Worm (Caenorhabditis elegans): ENCODE data around the gene clec-125.

Gene clec-125

DNA sequence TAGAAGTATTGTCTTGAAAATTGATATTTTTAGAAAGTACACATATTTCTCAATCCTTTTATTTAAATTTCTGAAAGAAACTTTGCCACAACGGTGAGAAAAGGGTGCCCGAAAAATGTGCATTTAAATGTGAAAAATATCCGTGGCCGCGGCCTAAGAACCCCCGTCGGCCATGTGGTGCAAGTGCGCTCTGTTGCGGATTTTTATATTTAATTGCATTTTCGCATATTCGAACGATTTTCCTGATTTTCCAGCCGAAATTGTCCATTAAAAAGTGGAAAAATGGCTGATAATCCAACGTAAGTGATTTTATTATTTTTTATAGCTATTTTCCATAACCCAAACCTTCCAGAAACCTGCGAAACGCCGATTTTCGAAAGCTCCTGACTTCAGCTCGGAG is 33.6 kb upstream of the clec-125 start, which contains the start of gene smu-2:
Gene smu-2, plus strand, starts transcription at position 178 of the 400 bp plus-strand sequence.
- no peak for TF ChIP-seq F39B2.1 (GFP tag; IDR thresholded peaks at IDR 0.05)
- no peak for TF ChIP-seq ekl-4 (GFP tag; IDR thresholded peaks at IDR 0.05)
- TF ChIP-seq bed-2 (GFP tag; IDR thresholded peaks at IDR 0.05) = no peak
- TF ChIP-seq madf-3 (GFP tag; IDR thresholded peaks at IDR 0.05) = no peak
- no peak for TF ChIP-seq bed-1 (GFP tag; IDR thresholded peaks at IDR 0.05)
- TF ChIP-seq xnd-1 (tag; optimal IDR thresholded peaks at IDR 0.05) = no peak
- TF ChIP-seq cebp-1 (GFP tag; IDR thresholded peaks at IDR 0.05) = no peak
- no peak for TF ChIP-seq cebp-1 (tag; optimal IDR thresholded peaks at IDR 0.05)
- no peak for TF ChIP-seq hlh-26 (GFP tag; conservative IDR thresholded peaks at IDR 0.05)
- no peak for TF ChIP-seq C17E4.6 (GFP tag; IDR thresholded peaks at IDR 0.05)
- TF ChIP-seq nfya-2 (GFP tag; IDR thresholded peaks at IDR 0.05) = no peak
- no peak for TF ChIP-seq Y67H2A.10 (GFP tag; conservative IDR thresholded peaks at IDR 0.05)
- TF ChIP-seq zfh-2 (GFP tag; conservative IDR thresholded peaks at IDR 0.05) = no peak
- TF ChIP-seq him-1 (tag; optimal IDR thresholded peaks at IDR 0.05) = peak; percentile 51
- no peak for TF ChIP-seq chd-7 (tag; optimal IDR thresholded peaks at IDR 0.05)
- TF ChIP-seq hmg-20 (GFP tag; IDR thresholded peaks at IDR 0.05) = no peak
- TF ChIP-seq dox-1 (GFP tag; IDR thresholded peaks at IDR 0.05) = no peak
- TF ChIP-seq lin-35 (GFP tag; optimal IDR thresholded peaks at IDR 0.05) = no peak
- TF ChIP-seq F52B5.7 (tag; optimal IDR thresholded peaks at IDR 0.05) = no peak
- peak; percentile 35 for TF ChIP-seq K12H6.12 (tag; optimal IDR thresholded peaks at IDR 0.05)
- TF ChIP-seq pha-4 (tag; optimal IDR thresholded peaks at IDR 0.05) = no peak
- no peak for TF ChIP-seq mes-4 (tag; optimal IDR thresholded peaks at IDR 0.05)
- peak; percentile 14 to 34 for TF ChIP-seq rec-8 (tag; optimal IDR thresholded peaks at IDR 0.05)
- TF ChIP-seq snpc-1.3 (tag; optimal IDR thresholded peaks at IDR 0.05; ENCODE audit: insufficient read depth) = no peak
- no peak for TF ChIP-seq Y56A3A.18 (GFP tag; IDR thresholded peaks at IDR 0.05)
- no peak for TF ChIP-seq T26A5.8 (tag; optimal IDR thresholded peaks at IDR 0.05)
- no peak for TF ChIP-seq nhr-120 (GFP tag; IDR thresholded peaks at IDR 0.05)
- 0 out of 2 replicates have a peak, but pooled peaks have one; percentile 15 for TF ChIP-seq D2030.7 (GFP tag; IDR thresholded peaks at IDR 0.05)
- TF ChIP-seq zim-3 (tag; optimal IDR thresholded peaks at IDR 0.05) = no peak
- TF ChIP-seq ceh-27 (GFP tag; optimal IDR thresholded peaks at IDR 0.05) = peak; percentile 72
- TF ChIP-seq F49E8.2 (tag; optimal IDR thresholded peaks at IDR 0.05; ENCODE audit: insufficient read depth) = peak; percentile 1
- no peak for TF ChIP-seq ztf-26 (tag; optimal IDR thresholded peaks at IDR 0.05)
- TF ChIP-seq ets-4 (GFP tag; optimal IDR thresholded peaks at IDR 0.05) = no peak
- TF ChIP-seq aptf-3 (GFP tag; IDR thresholded peaks at IDR 0.05) = no peak
- no peak for TF ChIP-seq ccch-3 (GFP tag; optimal IDR thresholded peaks at IDR 0.05)
- TF ChIP-seq F10E7.11 (tag; optimal IDR thresholded peaks at IDR 0.05) = no peak
- no peak for TF ChIP-seq ceh-79 (tag; optimal IDR thresholded peaks at IDR 0.05)
- TF ChIP-seq dpl-1 (GFP tag; optimal IDR thresholded peaks at IDR 0.05) = no peak
- no peak for TF ChIP-seq sea-2 (GFP tag; IDR thresholded peaks at IDR 0.05)
- TF ChIP-seq madf-8 (GFP tag; conservative IDR thresholded peaks at IDR 0.05) = peak; percentile 39
- no peak for TF ChIP-seq Y95B8A.8 (GFP tag; IDR thresholded peaks at IDR 0.05)
- no peak for TF ChIP-seq ceh-40 (GFP tag; IDR thresholded peaks at IDR 0.05)
- no peak for TF ChIP-seq ztf-6 (GFP tag; IDR thresholded peaks at IDR 0.05)
- TF ChIP-seq ztf-18 (tag; optimal IDR thresholded peaks at IDR 0.05) = peak; percentile 13
- no peak for TF ChIP-seq somi-1 (GFP tag; optimal IDR thresholded peaks at IDR 0.05)
- no peak for TF ChIP-seq hsf-1 (GFP tag; IDR thresholded peaks at IDR 0.05)
- no peak for TF ChIP-seq ceh-91 (GFP tag; IDR thresholded peaks at IDR 0.05)
- TF ChIP-seq ztf-3 (GFP tag; optimal IDR thresholded peaks at IDR 0.05) = no peak
- no peak for TF ChIP-seq F37B4.10 (GFP tag; IDR thresholded peaks at IDR 0.05)
- TF ChIP-seq pbrm-1 (GFP tag; IDR thresholded peaks at IDR 0.05) = no peak
